Fruit fly (Drosophila melanogaster) whole organism, embryonic: ENCODE results near the gene CG31948.

Experiments
- Adf1 ChIP-seq: fragments of 200-800 bp; sonication (Bioruptor generic); IDR thresholded peaks from 2 replicates; pipeline ENCODE4 v1.3.6; 2022; ENCODE audit warnings: missing biosample characterization, missing genetic modification characterization
- CG10543 ChIP-seq: fragments of 200-800 bp; sonication (Bioruptor generic); optimal IDR thresholded peaks from 3 replicates; lab custom pipeline; 2017; ENCODE audit warnings: missing biosample characterization, mild to moderate bottlenecking, missing genetic modification characterization, moderate library complexity
- CG10979 ChIP-seq: fragments of 200-800 bp; sonication (Bioruptor generic); optimal IDR thresholded peaks from 2 replicates; lab custom pipeline; 2018; ENCODE audit warnings: missing biosample characterization, mild to moderate bottlenecking, missing genetic modification characterization, moderate library complexity
- CG11247 ChIP-seq: fragments of 200-800 bp; sonication (Bioruptor generic); IDR thresholded peaks from 2 replicates; pipeline ENCODE4 v1.3.6; 2022; ENCODE audit warnings: missing biosample characterization, missing genetic modification characterization
- CG11560 ChIP-seq: fragments of 200-800 bp; sonication (Bioruptor generic); IDR thresholded peaks from 3 replicates; pipeline ENCODE4 v1.3.6; 2022; ENCODE audit warnings: missing biosample characterization, missing genetic modification characterization
- CG14860 ChIP-seq: fragments of 200-800 bp; sonication (Bioruptor generic); IDR thresholded peaks from 3 replicates; pipeline ENCODE4 v1.3.6; 2022; ENCODE audit warnings: missing biosample characterization, missing genetic modification characterization; ENCODE audit not compliant: partially characterized antibody
- CG14965 ChIP-seq: fragments of 200-800 bp; sonication (Bioruptor generic); optimal IDR thresholded peaks from 2 replicates; lab custom pipeline; 2016; ENCODE audit warnings: missing biosample characterization, missing genetic modification characterization, borderline replicate concordance
- CG15514 ChIP-seq: fragments of 200-800 bp; sonication (Bioruptor generic); optimal IDR thresholded peaks from 3 replicates; lab custom pipeline; 2017; ENCODE audit warnings: missing biosample characterization, missing genetic modification characterization, mild to moderate bottlenecking, moderate library complexity, missing genetic modification reagents
- CG1647 ChIP-seq: fragments of 200-800 bp; sonication (Bioruptor generic); optimal IDR thresholded peaks from 3 replicates; lab custom pipeline; 2016; ENCODE audit warnings: missing biosample characterization, missing genetic modification characterization
- CG17328 ChIP-seq: fragments of 200-800 bp; sonication (Bioruptor generic); IDR thresholded peaks from 2 replicates; pipeline ENCODE4 v1.3.6; 2022; ENCODE audit warnings: missing biosample characterization, missing genetic modification characterization
- CG17359 ChIP-seq: fragments of 200-800 bp; sonication (Bioruptor generic); optimal IDR thresholded peaks from 3 replicates; lab custom pipeline; 2018; ENCODE audit warnings: missing biosample characterization, mild to moderate bottlenecking, missing genetic modification characterization, moderate library complexity
- CG17829 ChIP-seq: fragments of 200-800 bp; optimal IDR thresholded peaks from 2 replicates; lab custom pipeline; 2019; ENCODE audit warnings: missing biosample characterization, mild to moderate bottlenecking, missing genetic modification characterization, moderate library complexity
- CG18011 ChIP-seq: fragments of 200-800 bp; sonication (Bioruptor generic); optimal IDR thresholded peaks from 2 replicates; lab custom pipeline; 2017; ENCODE audit warnings: missing biosample characterization, missing genetic modification characterization, mild to moderate bottlenecking, moderate library complexity, missing genotype
- CG18476 ChIP-seq: fragments of 200-800 bp; sonication (Bioruptor generic); optimal IDR thresholded peaks from 2 replicates; lab custom pipeline; 2016; ENCODE audit warnings: missing biosample characterization, mild to moderate bottlenecking, missing genetic modification characterization
- CG18619 ChIP-seq: fragments of 200-800 bp; sonication (Bioruptor generic); optimal IDR thresholded peaks from 3 replicates; lab custom pipeline; 2017; ENCODE audit warnings: missing biosample characterization, mild to moderate bottlenecking, missing genetic modification characterization
- CG2678 ChIP-seq: fragments of 200-800 bp; sonication (Bioruptor generic); optimal IDR thresholded peaks from 3 replicates; lab custom pipeline; 2019; ENCODE audit warnings: missing biosample characterization, mild to moderate bottlenecking, missing genetic modification characterization, moderate library complexity
- CG2889 ChIP-seq: fragments of 200-800 bp; sonication (Bioruptor generic); IDR thresholded peaks from 3 replicates; pipeline ENCODE4 v1.3.6; 2022; ENCODE audit warnings: missing biosample characterization, missing genetic modification characterization
- CG32532 ChIP-seq: fragments of 200-800 bp; sonication (Bioruptor generic); IDR thresholded peaks from 2 replicates; pipeline ENCODE4 v1.3.6; 2022; ENCODE audit warnings: missing biosample characterization, missing genetic modification characterization
- CG32772 ChIP-seq: fragments of 200-800 bp; sonication (Bioruptor generic); IDR thresholded peaks from 2 replicates; pipeline ENCODE4 v1.3.6; 2022; ENCODE audit warnings: missing biosample characterization, missing genetic modification characterization
- CG3407 ChIP-seq: fragments of 200-800 bp; sonication (Bioruptor generic); optimal IDR thresholded peaks from 2 replicates; lab custom pipeline; 2018; ENCODE audit warnings: missing biosample characterization, mild to moderate bottlenecking, missing genetic modification characterization
- CG3847 ChIP-seq: fragments of 200-800 bp; sonication (Bioruptor generic); IDR thresholded peaks from 2 replicates; pipeline ENCODE4 v1.3.6; 2022; ENCODE audit warnings: missing biosample characterization, missing genetic modification characterization
- CG4360 ChIP-seq: fragments of 200-800 bp; sonication (Bioruptor generic); IDR thresholded peaks from 2 replicates; pipeline ENCODE4 v1.3.6; 2022; ENCODE audit warnings: missing biosample characterization, missing genetic modification characterization
- CG6175 ChIP-seq: fragments of 200-800 bp; sonication (Bioruptor generic); IDR thresholded peaks from 3 replicates; pipeline ENCODE4 v1.3.6; 2022; ENCODE audit warnings: missing biosample characterization, missing genetic modification characterization
- CG9932 ChIP-seq: fragments of 200-800 bp; sonication (Bioruptor generic); IDR thresholded peaks from 2 replicates; pipeline ENCODE4 v1.3.6; 2022; ENCODE audit warnings: missing biosample characterization, missing genetic modification characterization
- Dbx ChIP-seq: fragments of 200-800 bp; sonication (Bioruptor generic); IDR thresholded peaks from 3 replicates; pipeline ENCODE4 v1.3.6; 2022; ENCODE audit warnings: missing biosample characterization, missing genetic modification characterization
- Dip3 ChIP-seq: fragments of 200-800 bp; sonication (Bioruptor generic); optimal IDR thresholded peaks from 3 replicates; lab custom pipeline; 2016; ENCODE audit warnings: missing biosample characterization, missing genetic modification characterization
- Hand ChIP-seq: fragments of 200-800 bp; sonication (Bioruptor generic); optimal IDR thresholded peaks from 2 replicates; lab custom pipeline; 2017; ENCODE audit warnings: mild to moderate bottlenecking, missing biosample characterization, missing genetic modification reagents, missing genetic modification characterization
- HmgD ChIP-seq: fragments of 200-800 bp; sonication (Bioruptor generic); optimal IDR thresholded peaks from 3 replicates; lab custom pipeline; 2016; ENCODE audit warnings: missing biosample characterization, missing genetic modification characterization
- Hr3 ChIP-seq: fragments of 200-800 bp; sonication (Bioruptor generic); optimal IDR thresholded peaks from 3 replicates; lab custom pipeline; 2016; ENCODE audit warnings: missing biosample characterization, missing genetic modification characterization
- MTF-1 ChIP-seq: fragments of 200-800 bp; sonication (Bioruptor generic); optimal IDR thresholded peaks from 2 replicates; lab custom pipeline; 2018; ENCODE audit warnings: missing biosample characterization, mild to moderate bottlenecking, missing genetic modification characterization, borderline replicate concordance
- Mad ChIP-seq: fragments of 200-800 bp; sonication (Bioruptor generic); optimal IDR thresholded peaks from 2 replicates; lab custom pipeline; 2016; ENCODE audit warnings: missing biosample characterization, missing genetic modification characterization
- Sry-β ChIP-seq: fragments of 200-800 bp; sonication (Bioruptor generic); optimal IDR thresholded peaks from 2 replicates; lab custom pipeline; 2018; ENCODE audit warnings: missing biosample characterization, mild to moderate bottlenecking, missing genetic modification characterization, moderate library complexity
- Taf1 ChIP-seq: fragments of 200-800 bp; sonication (Bioruptor generic); IDR thresholded peaks from 2 replicates; pipeline ENCODE4 v1.3.6; 2022; ENCODE audit warnings: missing biosample characterization, missing genetic modification characterization
- Vsx1 ChIP-seq: fragments of 200-800 bp; sonication (Bioruptor generic); optimal IDR thresholded peaks from 2 replicates; lab custom pipeline; 2017; ENCODE audit warnings: missing biosample characterization, mild to moderate bottlenecking, missing genetic modification characterization, missing genetic modification reagents
- ap ChIP-seq: fragments of 200-800 bp; sonication (Bioruptor generic); IDR thresholded peaks from 2 replicates; pipeline ENCODE4 v1.3.6; 2022; ENCODE audit warnings: missing biosample characterization, missing genetic modification characterization
- az2 ChIP-seq: fragments of 200-800 bp; sonication (Bioruptor generic); optimal IDR thresholded peaks from 3 replicates; lab custom pipeline; 2016; ENCODE audit warnings: missing biosample characterization, missing genetic modification characterization
- bcd ChIP-seq: fragments of 200-800 bp; sonication (Bioruptor generic); optimal IDR thresholded peaks from 2 replicates; lab custom pipeline; 2017; ENCODE audit warnings: missing biosample characterization, mild to moderate bottlenecking, missing genetic modification characterization
- br ChIP-seq: fragments of >200 bp; optimal IDR thresholded peaks from 2 replicates; lab custom pipeline; 2017
- chif ChIP-seq, 2 experiments: fragments of 200-800 bp; sonication (Bioruptor generic); optimal IDR thresholded peaks; 3 replicates each; lab custom pipeline; 2016; ENCODE audit warnings: missing biosample characterization in 2 of 2, missing genetic modification characterization in 2 of 2
- cwo ChIP-seq: fragments of 200-800 bp; sonication (Bioruptor generic); optimal IDR thresholded peaks from 3 replicates; lab custom pipeline; 2017; ENCODE audit warnings: missing biosample characterization, missing genetic modification characterization, mild to moderate bottlenecking, moderate library complexity, missing genetic modification reagents
- fd96Cb ChIP-seq: fragments of 200-800 bp; sonication (Bioruptor generic); optimal IDR thresholded peaks from 2 replicates; lab custom pipeline; 2018; ENCODE audit warnings: missing biosample characterization, mild to moderate bottlenecking, missing genetic modification characterization, moderate library complexity
- gcm2 ChIP-seq: fragments of 200-800 bp; sonication (Bioruptor generic); optimal IDR thresholded peaks from 2 replicates; lab custom pipeline; 2016; ENCODE audit warnings: missing biosample characterization, missing genetic modification characterization
- gfzf ChIP-seq: fragments of 200-800 bp; sonication (Bioruptor generic); optimal IDR thresholded peaks from 2 replicates; lab custom pipeline; 2016; ENCODE audit warnings: missing biosample characterization, mild to moderate bottlenecking, missing genetic modification characterization, moderate library complexity
- lbe ChIP-seq: fragments of 200-800 bp; sonication (Bioruptor generic); optimal IDR thresholded peaks from 2 replicates; lab custom pipeline; 2016; ENCODE audit warnings: missing biosample characterization, mild to moderate bottlenecking, missing genetic modification characterization
- lola ChIP-seq, 3 experiments: fragments of >200 bp in 2 of 3; fragments of 200-800 bp in 1 of 3; sonication (Bioruptor generic) in 1 of 3; optimal IDR thresholded peaks; 2 replicates each; lab custom pipeline; 2017 to 2019; ENCODE audit warnings: missing biosample characterization in 3 of 3, missing genetic modification characterization in 3 of 3, mild to moderate bottlenecking in 1 of 3, moderate library complexity in 1 of 3
- rib ChIP-seq: fragments of 200-800 bp; sonication (Bioruptor generic); IDR thresholded peaks from 2 replicates; pipeline ENCODE4 v1.3.6; 2022; ENCODE audit warnings: missing biosample characterization, missing genetic modification characterization
- run ChIP-seq: fragments of 200-800 bp; sonication (Bioruptor generic); optimal IDR thresholded peaks from 3 replicates; lab custom pipeline; 2018; ENCODE audit warnings: missing biosample characterization, mild to moderate bottlenecking, missing genetic modification characterization
- sens ChIP-seq: fragments of 200-800 bp; sonication (Bioruptor generic); peaks from one replicate; lab custom pipeline; 2016; ENCODE audit warnings: missing biosample characterization, missing genetic modification characterization
- shn ChIP-seq: fragments of 200-800 bp; sonication (Bioruptor generic); optimal IDR thresholded peaks from 3 replicates; lab custom pipeline; 2016; ENCODE audit warnings: missing biosample characterization, missing genetic modification characterization
- tna ChIP-seq: fragments of 200-800 bp; sonication (Bioruptor generic); IDR thresholded peaks from 2 replicates; pipeline ENCODE4 v1.3.6; 2022; ENCODE audit warnings: missing biosample characterization, missing genetic modification characterization; ENCODE audit not compliant: partially characterized antibody
- tup ChIP-seq: fragments of 200-800 bp; sonication (Bioruptor generic); optimal IDR thresholded peaks from 2 replicates; lab custom pipeline; 2016; ENCODE audit warnings: missing biosample characterization, mild to moderate bottlenecking, missing genetic modification characterization, moderate library complexity

The CG31948 gene

DNA sequence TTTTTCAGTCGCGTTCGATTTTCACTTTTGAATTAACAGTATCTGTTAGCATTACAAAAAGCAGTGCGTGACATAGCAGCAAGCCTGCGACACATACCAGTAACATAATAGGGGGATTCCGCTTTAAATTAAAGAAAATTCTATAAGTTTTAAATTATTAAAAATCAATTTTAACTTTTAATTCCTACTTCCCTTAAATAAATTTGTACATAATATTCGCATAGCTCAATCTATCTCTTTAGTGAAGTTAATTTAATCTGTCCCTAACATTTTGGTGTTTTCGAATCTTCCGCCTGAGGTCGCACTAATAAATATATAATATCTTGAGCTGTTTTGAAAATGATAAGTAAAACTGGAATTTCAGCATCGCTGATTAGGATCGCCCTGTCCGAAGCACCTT is 4.0 kb upstream of the CG31948 start, which contains the start of gene CG9886 (continued):
- TF ChIP-seq CG11247 (GFP tag; lab: Robert Waterston, UW): 0 out of 2 replicates have a peak, but pooled peaks have one; percentile 15
- peak; percentile 49 for TF ChIP-seq CG18476 (GFP tag; lab: Kevin White, UChicago)
- TF ChIP-seq CG10979: peak; percentile 68
- no peak for TF ChIP-seq CG32772
- TF ChIP-seq CG17829 (tag; lab: Kevin White, UChicago): peak; percentile 79
- no peak for TF ChIP-seq tna (GFP tag; lab: Robert Waterston, UW)
- peak; percentile 45 for TF ChIP-seq run (tag; lab: Kevin White, UChicago)
- TF ChIP-seq shn (GFP tag; lab: Kevin White, UChicago): no peak
- TF ChIP-seq CG3847 (GFP tag; lab: Robert Waterston, UW): peak; percentile 36; the same call in 1 of the 2 replicates
- TF ChIP-seq Sry-β: no peak
- TF ChIP-seq fd96Cb: peak; percentile 45
- 0 out of 3 replicates have a peak, but pooled peaks have one; percentile 34 for TF ChIP-seq Dbx (GFP tag; lab: Robert Waterston, UW)
- no peak for TF ChIP-seq gcm2 (GFP tag; lab: Kevin White, UChicago)
- peak; percentile 15; the same call in 1 of the 2 replicates for TF ChIP-seq Adf1
- peak; percentile 3 for TF ChIP-seq CG10543 (GFP tag; lab: Kevin White, UChicago)
- TF ChIP-seq HmgD (GFP tag; lab: Kevin White, UChicago): no peak
- peak; percentile 60 for TF ChIP-seq gfzf (GFP tag; lab: Kevin White, UChicago)
- TF ChIP-seq CG17328 (GFP tag; lab: Robert Waterston, UW): peak; percentile 60
- TF ChIP-seq CG3407 (GFP tag; lab: Kevin White, UChicago): peak; percentile 7
- no peak for TF ChIP-seq CG4360 (GFP tag; lab: Robert Waterston, UW)
- TF ChIP-seq CG18619 (GFP tag; lab: Kevin White, UChicago): peak; percentile 34
- no peak for TF ChIP-seq CG14860 (GFP tag; lab: Robert Waterston, UW)
- peak; percentile 70 for TF ChIP-seq CG32532 (GFP tag; lab: Robert Waterston, UW)
- peak; percentile 54 for TF ChIP-seq Hr3 (GFP tag; lab: Kevin White, UChicago)
- peak; percentile 0 for TF ChIP-seq cwo (GFP tag; lab: Kevin White, UChicago)
- peak; percentile 98 for TF ChIP-seq CG18011 (GFP tag; lab: Kevin White, UChicago)
- peak; percentile 50 for TF ChIP-seq Mad
- TF ChIP-seq bcd: peak; percentile 57
- TF ChIP-seq chif (GFP tag; optimal IDR thresholded peaks at IDR 0.05; lab: Kevin White, UChicago): peak in 1 of 2 experiments; percentile 38
- no peak for TF ChIP-seq lbe
- no peak for TF ChIP-seq CG1647 (GFP tag; lab: Kevin White, UChicago)
- TF ChIP-seq CG6175 (GFP tag; lab: Robert Waterston, UW): no peak
- TF ChIP-seq Dip3 (GFP tag; lab: Kevin White, UChicago): peak; percentile 25
- no peak for TF ChIP-seq MTF-1 (GFP tag; lab: Kevin White, UChicago)
- peak; percentile 61; the same call in 1 of the 2 replicates for TF ChIP-seq CG9932 (GFP tag; lab: Robert Waterston, UW)
- peak; percentile 66 for TF ChIP-seq CG15514 (GFP tag; lab: Kevin White, UChicago)
- TF ChIP-seq sens (GFP tag; lab: Kevin White, UChicago): peak; percentile 86
- no peak for TF ChIP-seq lola (GFP tag; optimal IDR thresholded peaks at IDR 0.05; lab: Kevin White, UChicago)
- peak; percentile 44 for TF ChIP-seq Vsx1 (GFP tag; lab: Kevin White, UChicago)
- TF ChIP-seq Hand: no peak
- TF ChIP-seq br (lab: Kevin White, UChicago): no peak
- TF ChIP-seq ap: 0 out of 2 replicates have a peak, but pooled peaks have one; percentile 22
- no peak for TF ChIP-seq CG14965
- peak; percentile 56 for TF ChIP-seq az2 (GFP tag; lab: Kevin White, UChicago)
- TF ChIP-seq CG11560 (tag; lab: Robert Waterston, UW): no peak
- TF ChIP-seq CG2889 (GFP tag; lab: Robert Waterston, UW): no peak
- TF ChIP-seq tup (GFP tag; lab: Kevin White, UChicago): peak; percentile 15
- TF ChIP-seq Taf1 (GFP tag; lab: Robert Waterston, UW): no peak
- peak; percentile 67 for TF ChIP-seq CG17359 (tag; lab: Kevin White, UChicago)
- no peak for TF ChIP-seq rib (GFP tag; lab: Robert Waterston, UW)
- peak; percentile 77 for TF ChIP-seq CG2678 (tag; lab: Kevin White, UChicago)
